Worm (Caenorhabditis elegans) whole organism, early embryonic: ENCODE data around the gene R10F2.5.

Source experiments
- B0310.2 ChIP-seq: sonication (generic microtip); optimal IDR thresholded peaks from 2 replicates; lab custom pipeline; 2016; ENCODE audit warnings: mild to moderate bottlenecking, missing genetic modification characterization, missing compliant biosample characterization
- F13C5.2 ChIP-seq: sonication (generic microtip); optimal IDR thresholded peaks from 2 replicates; lab custom pipeline; 2017; ENCODE audit warnings: mild to moderate bottlenecking, missing genetic modification characterization, inconsistent platforms, missing compliant biosample characterization
- aly-1 ChIP-seq: sonication (generic microtip); optimal IDR thresholded peaks from 2 replicates; lab custom pipeline; 2016; ENCODE audit warnings: missing genetic modification characterization, missing compliant biosample characterization
- ama-1 ChIP-seq: fragments of 150-350 bp; optimal IDR thresholded peaks from 2 replicates; lab custom pipeline; 2014
- ceh-36 ChIP-seq: sonication (generic microtip); optimal IDR thresholded peaks from 2 replicates; lab custom pipeline; 2016; ENCODE audit warnings: missing genetic modification characterization, inconsistent platforms, missing compliant biosample characterization
- ets-7 ChIP-seq: sonication (generic microtip); optimal IDR thresholded peaks from 2 replicates; lab custom pipeline; 2016; ENCODE audit warnings: missing genotype, missing genetic modification characterization, missing compliant biosample characterization
- flt-1 ChIP-seq: fragments of 200-800 bp; sonication (Bioruptor generic); IDR thresholded peaks from 2 replicates; pipeline ENCODE4 v1.3.6; 2022; ENCODE audit warnings: missing genetic modification characterization, missing compliant biosample characterization
- hmbx-1 ChIP-seq: sonication (generic microtip); optimal IDR thresholded peaks from 2 replicates; lab custom pipeline; 2016; ENCODE audit warnings: mild to moderate bottlenecking, missing genetic modification characterization, missing compliant biosample characterization
- hnd-1 ChIP-seq: sonication (generic microtip); optimal IDR thresholded peaks from 2 replicates; lab custom pipeline; 2016; ENCODE audit warnings: missing genetic modification characterization, missing compliant biosample characterization
- scrt-1 ChIP-seq: fragments of 200-800 bp; sonication (Bioruptor generic); IDR thresholded peaks from 2 replicates; pipeline ENCODE4 v1.3.6; 2022; ENCODE audit warnings: missing genetic modification characterization, missing compliant biosample characterization
- sea-1 ChIP-seq: fragments of 200-800 bp; sonication (Bioruptor generic); conservative IDR thresholded peaks from 2 replicates; pipeline ENCODE4 v1.3.6; 2022; ENCODE audit warnings: missing genetic modification characterization, missing compliant biosample characterization
- tbx-11 ChIP-seq: fragments of 200-800 bp; sonication (Bioruptor generic); IDR thresholded peaks from 2 replicates; pipeline ENCODE4 v1.3.6; 2022; ENCODE audit warnings: missing genetic modification characterization, missing compliant biosample characterization
- tbx-37 ChIP-seq: fragments of 200-800 bp; sonication (Bioruptor generic); conservative IDR thresholded peaks from 2 replicates; pipeline ENCODE4 v1.3.6; 2022; ENCODE audit warnings: missing genetic modification reagents, missing genetic modification characterization, missing compliant biosample characterization
- tra-4 ChIP-seq: sonication (generic microtip); optimal IDR thresholded peaks from 2 replicates; lab custom pipeline; 2017; ENCODE audit warnings: missing genetic modification characterization, missing compliant biosample characterization

DNA sequence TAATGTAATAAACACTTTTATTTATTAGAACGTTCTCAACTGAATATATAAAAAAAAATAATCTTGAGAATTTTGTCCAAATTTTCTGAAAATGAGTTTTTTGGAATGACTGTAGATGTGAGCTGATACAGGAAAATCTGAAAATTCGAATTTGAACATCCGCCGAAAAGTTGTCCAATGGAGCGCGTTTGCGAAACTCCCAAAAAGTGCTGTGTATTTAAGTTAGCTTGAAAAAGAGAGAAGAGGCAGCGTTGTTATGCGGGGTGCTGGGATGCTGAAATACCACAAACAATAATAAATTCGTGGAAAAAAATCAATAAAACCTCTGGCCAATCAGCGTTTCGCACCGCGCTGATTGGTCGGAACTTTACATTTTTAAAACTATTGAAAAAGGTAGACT is 45.7 kb upstream of the R10F2.5 start:
- TF ChIP-seq ama-1 (lab: Kevin White, UChicago), result no peak
- TF ChIP-seq ets-7 (tag; lab: Kevin White, UChicago), result no peak
- TF ChIP-seq tra-4 (tag; lab: Kevin White, UChicago), result no peak
- TF ChIP-seq scrt-1 (GFP tag; lab: Robert Waterston, UW), result no peak
- no peak for TF ChIP-seq hnd-1 (tag; lab: Kevin White, UChicago)
- no peak for TF ChIP-seq B0310.2
- TF ChIP-seq flt-1, result no peak
- no peak for TF ChIP-seq hmbx-1 (tag; lab: Kevin White, UChicago)
- no peak for TF ChIP-seq tbx-37 (GFP tag; lab: Robert Waterston, UW)
- TF ChIP-seq sea-1 (GFP tag; lab: Robert Waterston, UW), result no peak
- TF ChIP-seq aly-1 (tag; lab: Kevin White, UChicago), result no peak
- no peak for TF ChIP-seq ceh-36 (tag; lab: Kevin White, UChicago)
- no peak for TF ChIP-seq F13C5.2 (tag; lab: Kevin White, UChicago)
- no peak for TF ChIP-seq tbx-11 (GFP tag; lab: Robert Waterston, UW)
